Fruit fly (Drosophila melanogaster): Measurements from ENCODE around the gene schuy.

dm6 chr3L:20006269-20007265, 20.7 kb downstream of the schuy start:
- TF ChIP-seq Lpt (GFP tag; optimal IDR thresholded peaks at IDR 0.05) (no peak), dimm (GFP tag; IDR thresholded peaks at IDR 0.05) (no peak), Side (GFP tag; optimal IDR thresholded peaks at IDR 0.05) (no peak), CG11456 (GFP tag; IDR thresholded peaks at IDR 0.05) (no peak), Bdp1 (GFP tag; optimal IDR thresholded peaks at IDR 0.05) (no peak)

Data from whole organism, embryonic.